Fruit fly (Drosophila melanogaster) whole organism, prepupa: ENCODE results near the gene Clbn.

Experiments
- CG15336 ChIP-seq: fragments of 200-800 bp; sonication (Bioruptor generic); IDR thresholded peaks from 2 replicates; pipeline ENCODE4 v1.3.6; 2022; ENCODE audit warnings: missing biosample characterization, missing genetic modification characterization
- lz ChIP-seq: fragments of 200-800 bp; sonication (Bioruptor generic); optimal IDR thresholded peaks from 3 replicates; lab custom pipeline; 2016; ENCODE audit warnings: missing biosample characterization, missing genetic modification characterization

dm6 chr3R:25172353-25172752 lies 45.1 kb downstream of the Clbn start:
- no peak for TF ChIP-seq CG15336 (GFP tag; lab: Robert Waterston, UW)
- TF ChIP-seq lz: no peak
